Comparison of ENCODE assay signal across 3 worm cellular contexts in the genomic region with DNA sequence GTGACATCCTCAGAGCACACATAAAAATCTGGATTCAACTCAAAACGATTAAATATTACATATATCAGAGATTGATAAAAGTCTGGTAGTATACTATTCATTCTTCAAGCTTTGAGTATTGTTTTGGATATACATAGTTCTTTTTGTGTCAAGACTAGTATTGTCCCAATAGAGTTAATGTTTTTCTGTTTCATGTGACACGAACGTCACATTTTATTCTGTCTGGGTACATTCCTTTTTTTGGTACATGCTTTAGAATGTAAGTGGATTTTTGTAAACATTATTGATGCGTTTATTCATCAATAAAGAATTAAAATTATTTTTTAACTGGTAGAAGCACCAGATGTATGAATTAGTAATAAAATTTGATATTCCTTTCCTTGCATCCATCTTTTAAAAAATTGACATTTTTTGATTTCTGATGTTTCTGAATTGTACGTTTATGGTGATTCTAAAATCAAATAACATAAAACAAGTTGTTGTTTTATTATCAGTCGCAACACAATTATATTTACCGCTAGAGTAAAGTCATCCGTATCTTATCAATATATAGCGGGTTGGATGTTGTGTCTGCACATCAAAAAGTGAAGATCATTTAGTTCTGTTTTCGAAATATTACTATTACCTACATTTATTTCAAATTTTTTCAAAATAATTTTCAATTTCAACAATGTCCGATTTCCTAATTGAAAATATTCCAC.
TF ChIP-seq lines count a peak whose summit lies in the region.

Gene srt-22, minus strand, starts transcription at position 101 of the 701 bp plus-strand sequence.
Gene nhr-246, plus strand, starts transcription at position 651 of the 701 bp plus-strand sequence.

TF ChIP-seq in whole organism, L1 larva, 84 proteins besides CTCF, POLR2A, EP300 and RAD21:
- no peak for TF ChIP-seq unc-98 (GFP tag; IDR thresholded peaks at IDR 0.05; lab: Robert Waterston, UW)
- no peak for TF ChIP-seq irx-1 (tag; optimal IDR thresholded peaks at IDR 0.05; lab: Kevin White, UChicago)
- no peak for TF ChIP-seq sup-37 (GFP tag; optimal IDR thresholded peaks at IDR 0.05; lab: Kevin White, UChicago)
- TF ChIP-seq elt-2 (tag; optimal IDR thresholded peaks at IDR 0.05; lab: Kevin White, UChicago), result peak; percentile 11
- TF ChIP-seq aha-1 (tag; optimal IDR thresholded peaks at IDR 0.05; lab: Kevin White, UChicago), result no peak
- TF ChIP-seq nhr-76 (tag; optimal IDR thresholded peaks at IDR 0.05; lab: Kevin White, UChicago), result no peak
- no peak for TF ChIP-seq unc-86 (tag; optimal IDR thresholded peaks at IDR 0.05; lab: Kevin White, UChicago)
TF ChIP-seq in whole organism, L1 larva: peak in this region for 1.

TF ChIP-seq in whole organism, L3 larva, 47 proteins besides CTCF, POLR2A, EP300 and RAD21:
- TF ChIP-seq nhr-12 (tag; optimal IDR thresholded peaks at IDR 0.05; lab: Kevin White, UChicago) (no peak), elt-2 (tag; optimal IDR thresholded peaks at IDR 0.05; lab: Kevin White, UChicago) (peak; percentile 6), pqm-1 (tag; optimal IDR thresholded peaks at IDR 0.05; lab: Kevin White, UChicago) (peak; percentile 30)

TF ChIP-seq in whole organism, L4 larva, 104 proteins besides CTCF, POLR2A, EP300 and RAD21:
- TF ChIP-seq nhr-111 (GFP tag; optimal IDR thresholded peaks at IDR 0.05; lab: Kevin White, UChicago), result no peak
- TF ChIP-seq daf-16 (GFP tag; optimal IDR thresholded peaks at IDR 0.05; lab: Kevin White, UChicago), result no peak
- peak; percentile 90 for TF ChIP-seq daf-16 (tag; optimal IDR thresholded peaks at IDR 0.05; lab: Kevin White, UChicago)
